Worm (Caenorhabditis elegans) whole organism, mixed stage, embryonic: ENCODE data around the gene C43H6.6.

Experiments
- ceh-39 ChIP-seq: fragments of 150-350 bp; optimal IDR thresholded peaks from 2 replicates; lab custom pipeline; 2014; ENCODE audit warnings: missing biosample characterization, missing genetic modification characterization
- ham-2 ChIP-seq: fragments of 200-800 bp; sonication (Bioruptor generic); optimal IDR thresholded peaks from 2 replicates; lab custom pipeline; 2018; ENCODE audit warnings: mild to moderate bottlenecking, missing genetic modification characterization, missing compliant biosample characterization
- nhr-237 ChIP-seq: fragments of 150-350 bp; optimal IDR thresholded peaks from 2 replicates; lab custom pipeline; 2014; ENCODE audit warnings: missing biosample characterization, missing genetic modification characterization
- sem-2 ChIP-seq: fragments of 200-800 bp; sonication (Bioruptor generic); optimal IDR thresholded peaks from 2 replicates; lab custom pipeline; 2018; ENCODE audit warnings: mild to moderate bottlenecking, missing genetic modification characterization, missing compliant biosample characterization
- snpc-4 ChIP-seq: fragments of 150-350 bp; optimal IDR thresholded peaks from 2 replicates; lab custom pipeline; 2014; ENCODE audit warnings: missing biosample characterization, missing genetic modification characterization
- sptf-1 ChIP-seq: sonication (generic microtip); optimal IDR thresholded peaks from 2 replicates; lab custom pipeline; 2017; ENCODE audit warnings: mild to moderate bottlenecking, missing genetic modification characterization, moderate library complexity, missing compliant biosample characterization
- unc-39 ChIP-seq: fragments of 150-350 bp; optimal IDR thresholded peaks from 2 replicates; lab custom pipeline; 2014; ENCODE audit warnings: missing biosample characterization, missing genetic modification characterization

ce11 chrX:2439309-2439708, 44.2 kb downstream of the C43H6.6 start:
- TF ChIP-seq ham-2 (GFP tag; lab: Kevin White, UChicago) (no peak), nhr-237 (tag; lab: Kevin White, UChicago) (no peak), sptf-1 (tag; lab: Kevin White, UChicago) (no peak), unc-39 (tag; lab: Kevin White, UChicago) (no peak), snpc-4 (tag; lab: Kevin White, UChicago) (no peak), ceh-39 (tag; lab: Kevin White, UChicago) (no peak), sem-2 (no peak)
